Fruit fly (Drosophila melanogaster) whole organism, embryonic: Measurements from ENCODE around the gene BckdhA.

Experiments
- Ada2b ChIP-seq: fragments of 200-800 bp; sonication (Bioruptor generic); IDR thresholded peaks from 2 replicates; pipeline ENCODE4 v1.3.6; 2022; ENCODE audit warnings: missing biosample characterization, missing genetic modification characterization
- C15 ChIP-seq: fragments of 200-800 bp; sonication (Bioruptor generic); IDR thresholded peaks from 3 replicates; pipeline ENCODE4 v1.3.6; 2022; ENCODE audit warnings: missing biosample characterization, missing genetic modification characterization
- CG10267 ChIP-seq: fragments of 200-800 bp; sonication (Bioruptor generic); optimal IDR thresholded peaks from 2 replicates; lab custom pipeline; 2018; ENCODE audit warnings: missing biosample characterization, mild to moderate bottlenecking, missing genetic modification characterization, moderate library complexity
- CG10462 ChIP-seq: fragments of 200-800 bp; sonication (Bioruptor generic); optimal IDR thresholded peaks from 2 replicates; lab custom pipeline; 2016; ENCODE audit warnings: missing biosample characterization, missing genetic modification characterization
- CG13624 ChIP-seq: fragments of 200-800 bp; sonication (Bioruptor generic); optimal IDR thresholded peaks from 2 replicates; lab custom pipeline; 2016; ENCODE audit warnings: missing biosample characterization, missing genetic modification characterization
- CG18262 ChIP-seq: fragments of 200-800 bp; optimal IDR thresholded peaks from 3 replicates; lab custom pipeline; 2019; ENCODE audit warnings: missing biosample characterization, mild to moderate bottlenecking, missing genetic modification characterization, moderate library complexity
- CG18599 ChIP-seq: fragments of 200-800 bp; sonication (Bioruptor generic); optimal IDR thresholded peaks from 3 replicates; lab custom pipeline; 2017; ENCODE audit warnings: missing biosample characterization, missing genetic modification characterization, mild to moderate bottlenecking, moderate library complexity, missing genetic modification reagents
- CG2120 ChIP-seq: fragments of 200-800 bp; sonication (Bioruptor generic); optimal IDR thresholded peaks from 3 replicates; lab custom pipeline; 2016; ENCODE audit warnings: missing biosample characterization, missing genetic modification characterization
- CG2678 ChIP-seq: fragments of 200-800 bp; sonication (Bioruptor generic); optimal IDR thresholded peaks from 3 replicates; lab custom pipeline; 2019; ENCODE audit warnings: missing biosample characterization, mild to moderate bottlenecking, missing genetic modification characterization, moderate library complexity
- CG31441 ChIP-seq: fragments of 200-800 bp; sonication (Bioruptor generic); IDR thresholded peaks from 2 replicates; pipeline ENCODE4 v1.3.6; 2022; ENCODE audit warnings: missing biosample characterization, missing genetic modification characterization
- CG3847 ChIP-seq: fragments of 200-800 bp; sonication (Bioruptor generic); IDR thresholded peaks from 2 replicates; pipeline ENCODE4 v1.3.6; 2022; ENCODE audit warnings: missing biosample characterization, missing genetic modification characterization
- CG8388 ChIP-seq: fragments of 200-800 bp; sonication (Bioruptor generic); optimal IDR thresholded peaks from 2 replicates; lab custom pipeline; 2019; ENCODE audit warnings: missing biosample characterization, mild to moderate bottlenecking, missing genetic modification characterization, moderate library complexity
- CG9215 ChIP-seq: fragments of 200-800 bp; sonication (Bioruptor generic); IDR thresholded peaks from 2 replicates; pipeline ENCODE4 v1.3.6; 2022; ENCODE audit warnings: missing biosample characterization, missing genetic modification characterization
- CG9609 ChIP-seq: fragments of 200-800 bp; sonication (Bioruptor generic); optimal IDR thresholded peaks from 3 replicates; lab custom pipeline; 2016; ENCODE audit warnings: missing biosample characterization, missing genetic modification characterization
- CG9727 ChIP-seq: fragments of 200-800 bp; sonication (Bioruptor generic); optimal IDR thresholded peaks from 3 replicates; lab custom pipeline; 2017; ENCODE audit warnings: missing biosample characterization, mild to moderate bottlenecking, missing genetic modification characterization
- Camta ChIP-seq: fragments of 200-800 bp; sonication (Bioruptor generic); optimal IDR thresholded peaks from 2 replicates; lab custom pipeline; 2016; ENCODE audit warnings: missing biosample characterization, missing genetic modification characterization
- CkIIα-i1 ChIP-seq: fragments of 200-800 bp; sonication (Bioruptor generic); IDR thresholded peaks from 2 replicates; pipeline ENCODE4 v1.3.6; 2022; ENCODE audit warnings: missing biosample characterization, missing genetic modification characterization
- D ChIP-seq, 2 experiments: fragments of 200-800 bp in 1 of 2; fragments of >200 bp in 1 of 2; sonication (Bioruptor generic) in 1 of 2; optimal IDR thresholded peaks; 2 replicates in 1 of 2; 3 replicates in 1 of 2; lab custom pipeline; 2017; ENCODE audit warnings: mild to moderate bottlenecking in 1 of 2, missing biosample characterization in 1 of 2, missing genetic modification characterization in 1 of 2, missing genetic modification reagents in 1 of 2
- Dfd ChIP-seq, 2 experiments: fragments of >200 bp; optimal IDR thresholded peaks; 2 replicates each; lab custom pipeline; 2017; ENCODE audit warnings: missing biosample characterization in 2 of 2, missing genetic modification characterization in 2 of 2
- Doc3 ChIP-seq: fragments of 200-800 bp; sonication (Bioruptor generic); IDR thresholded peaks from 3 replicates; pipeline ENCODE4 v1.3.6; 2022; ENCODE audit warnings: missing biosample characterization, missing genetic modification characterization; ENCODE audit not compliant: partially characterized antibody
- Drgx ChIP-seq: fragments of 200-800 bp; sonication (Bioruptor generic); IDR thresholded peaks from 2 replicates; pipeline ENCODE4 v1.3.6; 2022; ENCODE audit warnings: missing biosample characterization, missing genetic modification characterization
- Fer3 ChIP-seq: fragments of 200-800 bp; sonication (Bioruptor generic); optimal IDR thresholded peaks from 2 replicates; lab custom pipeline; 2018; ENCODE audit warnings: missing biosample characterization, mild to moderate bottlenecking, missing genetic modification characterization, moderate library complexity
- H2.0 ChIP-seq: fragments of 200-800 bp; sonication (Bioruptor generic); IDR thresholded peaks from 2 replicates; pipeline ENCODE4 v1.3.6; 2022; ENCODE audit warnings: missing biosample characterization, missing genetic modification characterization
- Hmr ChIP-seq: fragments of 200-800 bp; sonication (Bioruptor generic); optimal IDR thresholded peaks from 3 replicates; lab custom pipeline; 2017; ENCODE audit warnings: mild to moderate bottlenecking, missing biosample characterization, missing genetic modification reagents, missing genetic modification characterization
- MBD-R2 ChIP-seq: fragments of 200-800 bp; sonication (Bioruptor generic); IDR thresholded peaks from 2 replicates; pipeline ENCODE4 v1.3.6; 2022; ENCODE audit warnings: missing biosample characterization, missing genetic modification characterization
- Med ChIP-seq: fragments of 200-800 bp; sonication (Bioruptor generic); peaks from one replicate; lab custom pipeline; 2016; ENCODE audit warnings: missing biosample characterization, missing genetic modification characterization, mild to moderate bottlenecking, inconsistent platforms, moderate library complexity
- Nf-YB ChIP-seq: fragments of 200-800 bp; sonication (Bioruptor generic); optimal IDR thresholded peaks from 3 replicates; lab custom pipeline; 2019; ENCODE audit warnings: missing biosample characterization, mild to moderate bottlenecking, missing genetic modification characterization, moderate library complexity
- Ptx1 ChIP-seq: fragments of 200-800 bp; sonication (Bioruptor generic); IDR thresholded peaks from 2 replicates; pipeline ENCODE4 v1.3.6; 2022; ENCODE audit warnings: missing biosample characterization, missing genetic modification characterization
- Scr ChIP-seq: fragments of 200-800 bp; sonication (Bioruptor generic); IDR thresholded peaks from 2 replicates; pipeline ENCODE4 v1.3.6; 2022; ENCODE audit warnings: missing biosample characterization, missing genetic modification characterization; ENCODE audit not compliant: partially characterized antibody
- Stat92E ChIP-seq, 3 experiments: fragments of >200 bp in 2 of 3; fragments of 200-800 bp in 1 of 3; sonication (Bioruptor generic) in 1 of 3; optimal IDR thresholded peaks; 2 replicates each; lab custom pipeline; 2017 to 2019; ENCODE audit warnings: missing biosample characterization in 3 of 3, missing genetic modification characterization in 3 of 3, mild to moderate bottlenecking in 1 of 3, moderate library complexity in 1 of 3
- amos ChIP-seq: fragments of 200-800 bp; sonication (Bioruptor generic); IDR thresholded peaks from 2 replicates; pipeline ENCODE4 v1.3.6; 2022; ENCODE audit warnings: missing biosample characterization, missing genetic modification characterization; ENCODE audit not compliant: partially characterized antibody
- ara ChIP-seq: fragments of 200-800 bp; sonication (Bioruptor generic); IDR thresholded peaks from 2 replicates; pipeline ENCODE4 v1.3.6; 2022; ENCODE audit warnings: missing biosample characterization, missing genetic modification characterization
- az2 ChIP-seq: fragments of 200-800 bp; sonication (Bioruptor generic); optimal IDR thresholded peaks from 3 replicates; lab custom pipeline; 2016; ENCODE audit warnings: missing biosample characterization, missing genetic modification characterization
- bbx ChIP-seq: fragments of 200-800 bp; sonication (Bioruptor generic); IDR thresholded peaks from 2 replicates; pipeline ENCODE4 v1.3.6; 2022; ENCODE audit warnings: missing biosample characterization, missing genetic modification characterization; ENCODE audit not compliant: partially characterized antibody
- bcd ChIP-seq: fragments of 200-800 bp; sonication (Bioruptor generic); optimal IDR thresholded peaks from 2 replicates; lab custom pipeline; 2017; ENCODE audit warnings: missing biosample characterization, mild to moderate bottlenecking, missing genetic modification characterization
- crc ChIP-seq: fragments of 200-800 bp; sonication (Bioruptor generic); optimal IDR thresholded peaks from 2 replicates; lab custom pipeline; 2016; ENCODE audit warnings: missing biosample characterization, missing genetic modification characterization
- dm ChIP-seq: fragments of 200-800 bp; sonication (Bioruptor generic); optimal IDR thresholded peaks from 3 replicates; lab custom pipeline; 2016; ENCODE audit warnings: missing biosample characterization, missing genetic modification characterization
- dysf ChIP-seq: fragments of 200-800 bp; sonication (Bioruptor generic); IDR thresholded peaks from 3 replicates; pipeline ENCODE4 v1.3.6; 2022; ENCODE audit warnings: missing biosample characterization, missing genetic modification characterization
- fru ChIP-seq: fragments of >200 bp; optimal IDR thresholded peaks from 2 replicates; lab custom pipeline; 2017
- gce ChIP-seq: fragments of 200-800 bp; sonication (Bioruptor generic); IDR thresholded peaks from 3 replicates; pipeline ENCODE4 v1.3.6; 2022; ENCODE audit warnings: missing biosample characterization, missing genetic modification characterization
- h ChIP-seq: fragments of >200 bp; optimal IDR thresholded peaks from 2 replicates; lab custom pipeline; 2017
- her ChIP-seq: fragments of 200-800 bp; sonication (Bioruptor generic); optimal IDR thresholded peaks from 2 replicates; lab custom pipeline; 2016; ENCODE audit warnings: missing biosample characterization, missing genetic modification characterization
- insv ChIP-seq, 2 experiments: fragments of 200-800 bp; sonication (Bioruptor generic); optimal IDR thresholded peaks; 3 replicates each; lab custom pipeline; 2016 to 2018; ENCODE audit warnings: missing biosample characterization in 2 of 2, missing genetic modification characterization in 2 of 2
- kay ChIP-seq: fragments of 200-800 bp; sonication (Bioruptor generic); optimal IDR thresholded peaks from 2 replicates; lab custom pipeline; 2016; ENCODE audit warnings: missing biosample characterization, missing genetic modification characterization
- lov ChIP-seq, 2 experiments: fragments of 200-800 bp in 1 of 2; fragments of >200 bp in 1 of 2; sonication (Bioruptor generic) in 1 of 2; IDR thresholded peaks in 1 of 2; optimal IDR thresholded peaks in 1 of 2; 2 replicates in 1 of 2; 3 replicates in 1 of 2; pipeline versions ENCODE4 v1.3.6 to Lab custom; 2017 to 2022; ENCODE audit warnings: missing biosample characterization in 1 of 2, missing genetic modification characterization in 1 of 2
- pb ChIP-seq: fragments of 200-800 bp; sonication (Bioruptor generic); optimal IDR thresholded peaks from 3 replicates; lab custom pipeline; 2016; ENCODE audit warnings: missing biosample characterization, missing genetic modification characterization
- peb ChIP-seq: fragments of 200-800 bp; sonication (Bioruptor generic); IDR thresholded peaks from 2 replicates; pipeline ENCODE4 v1.3.6; 2022; ENCODE audit warnings: missing biosample characterization, missing genetic modification characterization
- ranshi ChIP-seq: fragments of 200-800 bp; sonication (Bioruptor generic); IDR thresholded peaks from 2 replicates; pipeline ENCODE4 v1.3.6; 2022; ENCODE audit warnings: missing biosample characterization, missing genetic modification characterization
- salm ChIP-seq: fragments of 200-800 bp; sonication (Bioruptor generic); optimal IDR thresholded peaks from 2 replicates; lab custom pipeline; 2018; ENCODE audit warnings: missing biosample characterization, mild to moderate bottlenecking, missing genetic modification characterization
- vvl ChIP-seq: fragments of 200-800 bp; sonication (Bioruptor generic); IDR thresholded peaks from 2 replicates; pipeline ENCODE4 v1.3.6; 2022; ENCODE audit warnings: missing biosample characterization, missing genetic modification characterization
- wdn ChIP-seq: fragments of 200-800 bp; sonication (Bioruptor generic); IDR thresholded peaks from 2 replicates; pipeline ENCODE4 v1.3.6; 2022; ENCODE audit warnings: missing biosample characterization, missing genetic modification characterization

The BckdhA gene

DNA sequence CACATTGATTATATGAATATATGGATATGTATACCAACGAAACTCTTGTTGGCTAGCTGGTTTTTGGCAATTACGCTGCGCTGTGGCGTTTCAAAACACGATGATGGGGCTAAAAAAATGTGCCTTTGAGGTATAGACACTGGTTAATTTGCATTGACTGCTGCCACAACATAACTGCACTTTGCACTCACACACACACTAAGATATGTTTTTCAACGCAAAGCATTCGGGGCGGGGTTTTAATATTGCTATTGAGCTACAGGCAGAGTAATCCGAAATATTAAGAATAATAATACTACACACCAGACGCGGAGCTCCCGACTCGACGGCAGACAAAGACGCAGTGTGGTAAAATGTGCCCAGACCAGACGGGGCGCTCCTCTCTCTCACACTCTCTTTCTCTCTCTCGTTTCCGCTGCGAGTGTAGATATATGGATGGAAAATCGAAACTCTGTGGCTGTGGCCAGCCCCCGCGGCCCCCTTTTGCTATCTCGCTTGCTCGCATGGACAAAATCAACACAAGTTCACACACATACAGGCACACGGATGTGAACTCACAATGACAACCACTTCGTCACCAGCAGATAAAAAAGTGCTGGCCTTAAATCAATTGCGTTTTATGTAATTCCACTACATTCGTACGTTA lies 4.4 kb upstream of the BckdhA start (continued):
- TF ChIP-seq D (optimal IDR thresholded peaks at IDR 0.05; lab: Kevin White, UChicago), result peak; percentile 59
- peak; percentile 8 for TF ChIP-seq D (GFP tag; optimal IDR thresholded peaks at IDR 0.05; lab: Kevin White, UChicago)
- no peak for TF ChIP-seq CG9215
- TF ChIP-seq Drgx (GFP tag; lab: Robert Waterston, UW), result no peak
- TF ChIP-seq CG13624 (GFP tag; lab: Kevin White, UChicago), result peak; percentile 74
- peak; percentile 21 for TF ChIP-seq Fer3 (tag; lab: Kevin White, UChicago)
- TF ChIP-seq her (GFP tag; lab: Kevin White, UChicago), result peak; percentile 68
- TF ChIP-seq dysf (GFP tag; lab: Robert Waterston, UW), result no peak
- TF ChIP-seq lov (optimal IDR thresholded peaks at IDR 0.05; lab: Kevin White, UChicago), result peak; percentile 36
- no peak for TF ChIP-seq lov (GFP tag; IDR thresholded peaks at IDR 0.05; lab: Robert Waterston, UW)
- no peak for TF ChIP-seq Ada2b
- no peak for TF ChIP-seq Doc3 (GFP tag; lab: Robert Waterston, UW)
- TF ChIP-seq CG2678 (tag; lab: Kevin White, UChicago), result peak; percentile 58
- peak; percentile 21 for TF ChIP-seq CG2120 (GFP tag; lab: Kevin White, UChicago)
- TF ChIP-seq CkIIα-i1 (GFP tag; lab: Robert Waterston, UW), result no peak
- TF ChIP-seq bcd (GFP tag; lab: Kevin White, UChicago), result no peak
- peak in 1 of 2 experiments; percentile 12 for TF ChIP-seq insv (GFP tag; optimal IDR thresholded peaks at IDR 0.05; lab: Kevin White, UChicago)
- TF ChIP-seq H2.0, result no peak
- TF ChIP-seq Dfd (GFP tag; optimal IDR thresholded peaks at IDR 0.05; lab: Kevin White, UChicago), result no peak
- TF ChIP-seq kay, result peak; percentile 43
- no peak for TF ChIP-seq MBD-R2
- peak; percentile 82 for TF ChIP-seq CG18599 (GFP tag; lab: Kevin White, UChicago)
- TF ChIP-seq vvl (GFP tag; lab: Robert Waterston, UW), result no peak
- TF ChIP-seq peb (GFP tag; lab: Robert Waterston, UW), result no peak
- peak; percentile 77 for TF ChIP-seq Hmr (GFP tag; lab: Kevin White, UChicago)
- no peak for TF ChIP-seq h
- TF ChIP-seq Med (GFP tag; lab: Kevin White, UChicago), result peak; percentile 91
- no peak for TF ChIP-seq dm (GFP tag; lab: Kevin White, UChicago)
- no peak for TF ChIP-seq amos (GFP tag; lab: Robert Waterston, UW)
- no peak for TF ChIP-seq CG10462 (GFP tag; lab: Kevin White, UChicago)
- no peak for TF ChIP-seq ranshi (GFP tag; lab: Robert Waterston, UW)
- TF ChIP-seq CG9727, result peak; percentile 20
- TF ChIP-seq salm (tag; lab: Kevin White, UChicago), result no peak
- no peak for TF ChIP-seq CG9609 (GFP tag; lab: Kevin White, UChicago)
- no peak for TF ChIP-seq Stat92E (GFP tag; optimal IDR thresholded peaks at IDR 0.05; lab: Kevin White, UChicago)
- TF ChIP-seq Nf-YB (GFP tag; lab: Kevin White, UChicago), result no peak
- no peak for TF ChIP-seq CG10267 (tag; lab: Kevin White, UChicago)
- TF ChIP-seq Camta (GFP tag; lab: Kevin White, UChicago), result peak; percentile 46
- no peak for TF ChIP-seq CG3847 (GFP tag; lab: Robert Waterston, UW)
- TF ChIP-seq Ptx1 (GFP tag; lab: Robert Waterston, UW), result no peak
- no peak for TF ChIP-seq gce
- no peak for TF ChIP-seq CG8388
- TF ChIP-seq az2 (GFP tag; lab: Kevin White, UChicago), result no peak
- TF ChIP-seq C15, result no peak
- TF ChIP-seq bbx, result no peak
- no peak for TF ChIP-seq crc (GFP tag; lab: Kevin White, UChicago)
- TF ChIP-seq ara, result no peak
- TF ChIP-seq pb (GFP tag; lab: Kevin White, UChicago), result peak; percentile 38
- TF ChIP-seq wdn (GFP tag; lab: Robert Waterston, UW), result no peak
- no peak for TF ChIP-seq fru (lab: Kevin White, UChicago)
- TF ChIP-seq CG31441 (GFP tag; lab: Robert Waterston, UW), result no peak
- no peak for TF ChIP-seq CG18262 (tag; lab: Kevin White, UChicago)
- no peak for TF ChIP-seq Scr (GFP tag; lab: Robert Waterston, UW)
